Worm (Caenorhabditis elegans) whole organism, young adult: ENCODE results near the gene T20G5.8.

Experiments used
- F23B12.7 ChIP-seq: sonication (generic microtip); optimal IDR thresholded peaks from 2 replicates; lab custom pipeline; 2017; ENCODE audit warnings: missing genetic modification characterization, mild to moderate bottlenecking, missing compliant biosample characterization, antibody characterized with exemption, moderate library complexity; ENCODE audit not compliant: insufficient read depth
- F49E8.2 ChIP-seq: sonication (generic microtip); optimal IDR thresholded peaks from 3 replicates; lab custom pipeline; 2017; ENCODE audit warnings: missing genetic modification characterization, mild to moderate bottlenecking, missing compliant biosample characterization, antibody characterized with exemption, moderate library complexity; ENCODE audit not compliant: insufficient read depth
- T26A5.8 ChIP-seq: sonication (generic microtip); optimal IDR thresholded peaks from 2 replicates; lab custom pipeline; 2016; ENCODE audit warnings: missing genetic modification characterization, missing compliant biosample characterization
- ceh-100 ChIP-seq: fragments of 200-800 bp; sonication (Bioruptor generic); IDR thresholded peaks from 2 replicates; pipeline ENCODE4 v1.3.6; 2022; ENCODE audit warnings: missing genetic modification reagents, missing genetic modification characterization, missing compliant biosample characterization
- madf-6 ChIP-seq: fragments of 200-800 bp; sonication (Bioruptor generic); IDR thresholded peaks from 2 replicates; pipeline ENCODE4 v1.3.6; 2022; ENCODE audit warnings: missing genetic modification reagents, missing genetic modification characterization, missing compliant biosample characterization
- pbrm-1 ChIP-seq: fragments of 200-800 bp; sonication (Bioruptor generic); IDR thresholded peaks from 2 replicates; pipeline ENCODE4 v1.3.6; 2022; ENCODE audit warnings: missing genetic modification reagents, missing genetic modification characterization, missing compliant biosample characterization
- xnd-1 ChIP-seq: sonication (generic microtip); optimal IDR thresholded peaks from 2 replicates; lab custom pipeline; 2016; ENCODE audit warnings: missing genotype, missing genetic modification reagents, missing genetic modification characterization, missing compliant biosample characterization
- ztf-22 ChIP-seq: fragments of 200-800 bp; sonication (Bioruptor generic); optimal IDR thresholded peaks from 2 replicates; lab custom pipeline; 2018; ENCODE audit warnings: mild to moderate bottlenecking, missing genetic modification characterization, moderate library complexity, missing compliant biosample characterization

DNA sequence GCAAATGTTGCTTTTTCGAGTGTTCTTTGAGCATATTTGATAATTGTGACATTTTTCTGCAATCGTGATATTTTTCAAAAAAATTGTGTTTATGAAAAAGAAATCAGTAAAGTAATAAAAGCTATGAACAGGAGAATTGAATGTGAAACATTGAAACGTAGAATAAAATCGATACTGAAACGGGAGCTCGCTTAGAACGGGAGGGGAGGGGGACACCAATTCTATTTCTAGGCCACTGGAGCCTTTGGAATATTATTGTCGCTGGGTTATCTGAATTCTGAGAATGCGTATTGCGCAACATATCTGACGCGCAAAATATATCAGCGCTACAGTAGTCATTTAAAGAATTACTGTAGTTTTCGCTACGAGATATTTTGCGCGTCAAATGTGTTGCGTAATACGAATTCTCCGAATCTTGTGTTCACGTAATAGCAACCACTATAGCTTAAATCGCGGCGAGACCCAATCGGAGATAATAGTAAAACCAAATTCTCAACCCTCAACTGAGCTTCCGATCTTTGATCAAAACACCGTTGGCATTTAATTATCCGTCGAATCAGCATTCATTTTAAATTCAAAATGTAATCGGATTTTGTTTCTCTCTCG lies 12.8 kb downstream of the T20G5.8 start, which contains the start of the genes blos-1 and best-18:
- TF ChIP-seq xnd-1 (no peak), F23B12.7 (tag; lab: Kevin White, UChicago) (no peak), T26A5.8 (no peak), F49E8.2 (tag; lab: Kevin White, UChicago) (no peak), madf-6 (no peak), ztf-22 (no peak), pbrm-1 (GFP tag; lab: Robert Waterston, UW) (no peak), ceh-100 (no peak)
